Worm (Caenorhabditis elegans): ENCODE results near the gene tbx-2.

- TF ChIP-seq T22C8.4 (GFP tag; IDR thresholded peaks at IDR 0.05) (no peak), ztf-23 (GFP tag; IDR thresholded peaks at IDR 0.05) (no peak)
Measured at ce11 chrIII:5081573-5081823, 54.6 kb downstream of the tbx-2 start, which contains the start of gene cox-6A.

Data from whole organism, midembryonic.